Fruit fly (Drosophila melanogaster) whole organism, pupa: Measurements from ENCODE around the gene Nep7.

Source experiments
- CG8301 ChIP-seq: fragments of 200-800 bp; sonication (Bioruptor generic); optimal IDR thresholded peaks from 2 replicates; lab custom pipeline; 2018; ENCODE audit warnings: missing biosample characterization, mild to moderate bottlenecking, missing genetic modification characterization
- EcR ChIP-seq: fragments of 200-800 bp; sonication (Bioruptor generic); optimal IDR thresholded peaks from 3 replicates; lab custom pipeline; 2019; ENCODE audit warnings: missing biosample characterization, missing genetic modification characterization, mild to moderate bottlenecking, moderate library complexity, missing genetic modification reagents
- Ets98B ChIP-seq: fragments of 200-800 bp; sonication (Bioruptor generic); IDR thresholded peaks from 2 replicates; pipeline ENCODE4 v1.3.6; 2022; ENCODE audit warnings: missing biosample characterization, missing genetic modification characterization

dm6 chr3R:27987772-27988171 is 33.1 kb downstream of the Nep7 start:
- TF ChIP-seq CG8301 = no peak
- TF ChIP-seq Ets98B (GFP tag; lab: Robert Waterston, UW) = no peak
- no peak for TF ChIP-seq EcR (GFP tag; lab: Kevin White, UChicago)
